Fruit fly (Drosophila melanogaster): ENCODE measurements around the gene CG16815.
A peak's percentile ranks its signal among the peaks of the same experiment; 100 is the strongest.

Gene CG16815

DNA sequence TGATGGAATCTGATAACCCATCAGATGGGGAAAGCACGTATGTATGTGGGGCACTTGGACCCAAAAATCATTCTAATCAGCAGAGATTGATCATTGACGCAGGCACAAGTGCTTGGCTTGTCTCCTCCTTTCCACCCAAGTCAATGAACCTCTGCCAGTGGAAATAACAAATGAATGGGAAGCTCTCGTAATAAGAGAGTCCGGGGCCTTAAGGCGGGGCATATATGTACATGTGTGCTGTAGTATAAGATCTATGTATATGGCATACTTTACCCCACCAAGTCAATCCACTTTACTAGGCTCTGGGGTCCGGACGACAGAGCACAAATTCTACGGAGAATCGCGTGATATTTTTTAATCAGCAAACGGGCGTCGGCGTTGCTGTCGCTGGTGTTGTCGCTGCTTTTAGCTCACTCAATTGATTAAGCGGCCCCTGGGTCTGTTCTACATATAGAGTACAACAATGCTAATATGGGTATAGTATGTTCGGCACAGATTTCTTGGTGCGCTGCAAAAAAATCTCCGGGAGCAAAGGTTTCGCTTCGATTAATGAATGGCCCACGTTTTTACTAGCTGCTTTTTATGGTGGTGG is 23.5 kb upstream of the CG16815 start (continued):
- TF ChIP-seq sug (tag; optimal IDR thresholded peaks at IDR 0.05), result peak; percentile 98
- TF ChIP-seq YL-1 (GFP tag; optimal IDR thresholded peaks at IDR 0.05), result no peak
- TF ChIP-seq B-H1 (GFP tag; IDR thresholded peaks at IDR 0.05), result no peak
- TF ChIP-seq Hmr (GFP tag; optimal IDR thresholded peaks at IDR 0.05), result peak; percentile 23
- no peak for TF ChIP-seq CG3065 (GFP tag; optimal IDR thresholded peaks at IDR 0.05)
- TF ChIP-seq emc (GFP tag; optimal IDR thresholded peaks at IDR 0.05), result no peak
- no peak for TF ChIP-seq Hand (GFP tag; optimal IDR thresholded peaks at IDR 0.05)
- peak; percentile 37 for TF ChIP-seq CG7987 (GFP tag; optimal IDR thresholded peaks at IDR 0.05)
- TF ChIP-seq pros (GFP tag; optimal IDR thresholded peaks at IDR 0.05), result no peak
- peak; percentile 37 for TF ChIP-seq CG13296 (GFP tag; optimal IDR thresholded peaks at IDR 0.05)
- no peak for TF ChIP-seq Atf3 (GFP tag; optimal IDR thresholded peaks at IDR 0.05)
- TF ChIP-seq CG4617 (GFP tag; optimal IDR thresholded peaks at IDR 0.05; ENCODE audit: borderline replicate concordance), result no peak
- TF ChIP-seq stc (GFP tag; IDR thresholded peaks at IDR 0.05), result no peak
- no peak for TF ChIP-seq sob (GFP tag; IDR thresholded peaks at IDR 0.05)
- peak; percentile 55 for TF ChIP-seq nom (GFP tag; optimal IDR thresholded peaks at IDR 0.05)
- TF ChIP-seq sens (GFP tag), result peak; percentile 63
- TF ChIP-seq org-1 (GFP tag; optimal IDR thresholded peaks at IDR 0.05), result no peak
- TF ChIP-seq CG8924 (tag; optimal IDR thresholded peaks at IDR 0.05), result no peak
- no peak for TF ChIP-seq fu2 (GFP tag; optimal IDR thresholded peaks at IDR 0.05)
- TF ChIP-seq BtbVII (GFP tag; optimal IDR thresholded peaks at IDR 0.05), result peak; percentile 28
- TF ChIP-seq slp2 (GFP tag; optimal IDR thresholded peaks at IDR 0.05), result no peak
- peak; percentile 62 for TF ChIP-seq grn (GFP tag; optimal IDR thresholded peaks at IDR 0.05)
- TF ChIP-seq aop (GFP tag; IDR thresholded peaks at IDR 0.05), result no peak
- TF ChIP-seq mirr (GFP tag; optimal IDR thresholded peaks at IDR 0.05), result peak; percentile 23
- TF ChIP-seq Vsx1 (GFP tag; optimal IDR thresholded peaks at IDR 0.05), result no peak
- TF ChIP-seq sc (optimal IDR thresholded peaks at IDR 0.05), result no peak
- TF ChIP-seq sc (GFP tag; optimal IDR thresholded peaks at IDR 0.05), result no peak
- TF ChIP-seq Fer2 (tag; optimal IDR thresholded peaks at IDR 0.05), result no peak
- TF ChIP-seq CG7786 (GFP tag; optimal IDR thresholded peaks at IDR 0.05), result peak; percentile 29
- TF ChIP-seq NC2α (GFP tag; optimal IDR thresholded peaks at IDR 0.05), result no peak
- TF ChIP-seq CG3726 (GFP tag; IDR thresholded peaks at IDR 0.05), result no peak
- no peak for TF ChIP-seq CG5180 (GFP tag; optimal IDR thresholded peaks at IDR 0.05)
- TF ChIP-seq CG11695 (GFP tag; IDR thresholded peaks at IDR 0.05), result no peak
- TF ChIP-seq Opbp (GFP tag; IDR thresholded peaks at IDR 0.05; ENCODE audit: partially characterized antibody), result no peak
- no peak for TF ChIP-seq CG12104 (GFP tag; optimal IDR thresholded peaks at IDR 0.05)
- peak; percentile 37 for TF ChIP-seq CG13894 (tag; optimal IDR thresholded peaks at IDR 0.05)
- TF ChIP-seq CG10543 (GFP tag; optimal IDR thresholded peaks at IDR 0.05), result peak; percentile 95
- TF ChIP-seq CG16815 (GFP tag; optimal IDR thresholded peaks at IDR 0.05), result no peak
- no peak for TF ChIP-seq Chrac-16 (GFP tag; optimal IDR thresholded peaks at IDR 0.05)
- TF ChIP-seq CG34376 (GFP tag; optimal IDR thresholded peaks at IDR 0.05), result peak; percentile 96
- TF ChIP-seq CG2129 (GFP tag; IDR thresholded peaks at IDR 0.05; ENCODE audit: partially characterized antibody), result no peak
- no peak for TF ChIP-seq CG30403 (GFP tag; optimal IDR thresholded peaks at IDR 0.05)
- TF ChIP-seq ase (GFP tag; IDR thresholded peaks at IDR 0.05), result no peak
- no peak for TF ChIP-seq wor (GFP tag; IDR thresholded peaks at IDR 0.05)
- TF ChIP-seq chinmo (GFP tag; IDR thresholded peaks at IDR 0.05; ENCODE audit: partially characterized antibody), result 0 out of 4 replicates have a peak, but pooled peaks have one; percentile 71
- TF ChIP-seq zen2 (GFP tag; IDR thresholded peaks at IDR 0.05; ENCODE audit: partially characterized antibody), result no peak
- peak; percentile 81 for TF ChIP-seq sd (tag; optimal IDR thresholded peaks at IDR 0.05)
- TF ChIP-seq pfk (GFP tag; optimal IDR thresholded peaks at IDR 0.05), result peak; percentile 55
- TF ChIP-seq CG6683 (GFP tag; optimal IDR thresholded peaks at IDR 0.05), result peak; percentile 26
- TF ChIP-seq ewg (GFP tag; optimal IDR thresholded peaks at IDR 0.05), result no peak

All from whole organism, embryonic.